Fruit fly (Drosophila melanogaster): ENCODE data around the gene Thor.

Gene Thor

dm6 chr2L:3507209-3508164 lies 29.3 kb downstream of the Thor start, which contains the start of gene tim (continued):
- TF ChIP-seq Meics (GFP tag; optimal IDR thresholded peaks at IDR 0.05) (peak; percentile 44), zen2 (GFP tag; IDR thresholded peaks at IDR 0.05; ENCODE audit: partially characterized antibody) (0 out of 3 replicates have a peak, but pooled peaks have one; percentile 8), Ets65A (GFP tag) (peak; percentile 69), klu (GFP tag; IDR thresholded peaks at IDR 0.05) (no peak), corto (GFP tag; optimal IDR thresholded peaks at IDR 0.05) (no peak), Ets97D (GFP tag; optimal IDR thresholded peaks at IDR 0.05) (no peak), CG1792 (GFP tag; optimal IDR thresholded peaks at IDR 0.05) (no peak), H2.0 (GFP tag; IDR thresholded peaks at IDR 0.05) (no peak), Neu2 (GFP tag; optimal IDR thresholded peaks at IDR 0.05; ENCODE audit: borderline replicate concordance) (no peak), CG17912 (GFP tag; optimal IDR thresholded peaks at IDR 0.05) (no peak), crp (GFP tag; optimal IDR thresholded peaks at IDR 0.05) (no peak), BEAF-32 (GFP tag; optimal IDR thresholded peaks at IDR 0.05) (no peak), CG1602 (GFP tag; optimal IDR thresholded peaks at IDR 0.05) (no peak), NC2β (GFP tag; optimal IDR thresholded peaks at IDR 0.05) (no peak), hbn (GFP tag; IDR thresholded peaks at IDR 0.05; ENCODE audit: partially characterized antibody) (no peak), CG31441 (GFP tag; IDR thresholded peaks at IDR 0.05) (peak; percentile 56; the same call in 1 of the 2 replicates), CG4820 (GFP tag; optimal IDR thresholded peaks at IDR 0.05) (no peak), CG1024 (GFP tag; IDR thresholded peaks at IDR 0.05) (no peak), her (GFP tag; optimal IDR thresholded peaks at IDR 0.05) (no peak), HmgD (GFP tag; optimal IDR thresholded peaks at IDR 0.05) (no peak), CG13287 (GFP tag; IDR thresholded peaks at IDR 0.05; ENCODE audit: partially characterized antibody) (peak; percentile 25; the same call in 1 of the 2 replicates), CG14441 (GFP tag; IDR thresholded peaks at IDR 0.05) (no peak), cato (GFP tag; optimal IDR thresholded peaks at IDR 0.05; ENCODE audit: borderline replicate concordance) (no peak), gfzf (GFP tag; optimal IDR thresholded peaks at IDR 0.05) (no peak), ase (GFP tag; IDR thresholded peaks at IDR 0.05) (no peak), ato (GFP tag; IDR thresholded peaks at IDR 0.05; ENCODE audit: partially characterized antibody) (no peak), ci (GFP tag; IDR thresholded peaks at IDR 0.05) (peak; percentile 67; the same call in 2 of the 3 replicates), CG30020 (tag; optimal IDR thresholded peaks at IDR 0.05) (no peak), Bteb2 (GFP tag; optimal IDR thresholded peaks at IDR 0.05) (no peak), Trl (optimal IDR thresholded peaks at IDR 0.05) (no peak), Trl (GFP tag; optimal IDR thresholded peaks at IDR 0.05) (no peak), jing (GFP tag; optimal IDR thresholded peaks at IDR 0.05) (no peak), CG16863 (GFP tag; optimal IDR thresholded peaks at IDR 0.05) (no peak), knrl (GFP tag; IDR thresholded peaks at IDR 0.05; ENCODE audit: partially characterized antibody) (no peak), CG11696 (GFP tag; IDR thresholded peaks at IDR 0.05) (no peak), Dll (GFP tag; IDR thresholded peaks at IDR 0.05; ENCODE audit: partially characterized antibody) (no peak), CG2116 (GFP tag; optimal IDR thresholded peaks at IDR 0.05) (no peak), CG8290 (GFP tag; optimal IDR thresholded peaks at IDR 0.05) (no peak), CG8290 (tag; optimal IDR thresholded peaks at IDR 0.05) (no peak), dimm (GFP tag; IDR thresholded peaks at IDR 0.05) (no peak), chinmo (GFP tag; IDR thresholded peaks at IDR 0.05; ENCODE audit: partially characterized antibody) (peak; percentile 67; the same call in 1 of the 4 replicates), pfk (GFP tag; optimal IDR thresholded peaks at IDR 0.05) (no peak), amos (GFP tag; IDR thresholded peaks at IDR 0.05; ENCODE audit: partially characterized antibody) (no peak), CG12391 (tag; optimal IDR thresholded peaks at IDR 0.05) (peak; percentile 63), bsh (GFP tag; optimal IDR thresholded peaks at IDR 0.05) (peak in 1 of 2 experiments; percentile 50), grau (tag; optimal IDR thresholded peaks at IDR 0.05) (peak; percentile 56), CG15269 (tag; optimal IDR thresholded peaks at IDR 0.05) (no peak), ro (GFP tag; IDR thresholded peaks at IDR 0.05) (no peak)
